Fruit fly (Drosophila melanogaster): ENCODE data around the gene CG2614.

DNA sequence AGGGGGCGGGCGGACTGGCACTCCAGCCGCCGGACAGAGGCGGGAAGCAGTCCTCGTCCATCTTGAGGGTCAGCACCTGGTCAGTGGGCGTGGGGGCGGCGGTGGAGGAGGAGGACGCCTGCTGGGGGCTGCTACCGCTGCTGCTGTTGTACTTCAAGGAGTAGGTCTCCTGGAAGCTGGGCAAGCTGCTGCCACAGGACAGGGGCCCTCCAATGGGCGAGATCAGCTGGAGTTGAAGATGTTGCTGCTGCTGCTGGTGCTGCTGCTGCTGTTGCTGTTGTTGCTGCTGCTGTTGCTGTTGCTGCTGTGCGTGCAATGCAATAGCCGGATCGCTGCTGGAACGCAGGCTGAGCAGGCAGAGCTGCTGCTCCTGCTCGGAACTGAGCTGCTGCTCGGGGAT is 32.5 kb downstream of the CG2614 start:
- no peak for TF ChIP-seq h (optimal IDR thresholded peaks at IDR 0.05)
- no peak for TF ChIP-seq insv (optimal IDR thresholded peaks at IDR 0.05)
- no peak for TF ChIP-seq Sin3A (optimal IDR thresholded peaks at IDR 0.05)
- no peak for TF ChIP-seq Myc (optimal IDR thresholded peaks at IDR 0.05)
- TF ChIP-seq psq (optimal IDR thresholded peaks at IDR 0.05), result no peak

All from Kc167 (cell line).